Worm (Caenorhabditis elegans): Measurements from ENCODE around the gene F08D12.12.

ce11 chrII:2769021-2769420 lies 17.9 kb downstream of the F08D12.12 start, which contains the start of gene F08D12.7:
- TF ChIP-seq sea-2 (GFP tag; IDR thresholded peaks at IDR 0.05) (no peak), D2030.7 (GFP tag; IDR thresholded peaks at IDR 0.05) (no peak), zim-3 (tag; optimal IDR thresholded peaks at IDR 0.05) (no peak), nhr-90 (tag; optimal IDR thresholded peaks at IDR 0.05) (no peak), pha-4 (tag; optimal IDR thresholded peaks at IDR 0.05) (no peak), ets-4 (GFP tag; optimal IDR thresholded peaks at IDR 0.05) (no peak), ceh-58 (GFP tag; IDR thresholded peaks at IDR 0.05) (no peak), snpc-3.4 (tag; optimal IDR thresholded peaks at IDR 0.05) (no peak), tbx-9 (tag; optimal IDR thresholded peaks at IDR 0.05; ENCODE audit: borderline replicate concordance) (no peak), let-526 (GFP tag; IDR thresholded peaks at IDR 0.05) (no peak), fkh-3 (tag; optimal IDR thresholded peaks at IDR 0.05) (no peak)

All from whole organism, young adult.